Worm (Caenorhabditis elegans) whole organism, L4 larva: ENCODE data around the gene ZK177.12.
A peak's percentile ranks its signal among the peaks of the same experiment; 100 is the strongest.

Experiments
- D1046.2 ChIP-seq: fragments of 200-800 bp; sonication (Bioruptor generic); IDR thresholded peaks from 2 replicates; pipeline ENCODE4 v1.3.6; 2022; ENCODE audit warnings: missing genetic modification characterization, missing compliant biosample characterization
- F10B5.3 ChIP-seq: sonication (generic microtip); optimal IDR thresholded peaks from 2 replicates; lab custom pipeline; 2016; ENCODE audit warnings: mild to moderate bottlenecking, missing genetic modification characterization, missing compliant biosample characterization
- F37D6.2 ChIP-seq: sonication (generic microtip); optimal IDR thresholded peaks from 2 replicates; lab custom pipeline; 2016; ENCODE audit warnings: mild to moderate bottlenecking, missing genetic modification characterization, missing compliant biosample characterization
- F44E2.7 ChIP-seq: fragments of 200-800 bp; sonication (Bioruptor generic); IDR thresholded peaks from 2 replicates; pipeline ENCODE4 v2.1.2; 2022; ENCODE audit warnings: missing genetic modification characterization, missing compliant biosample characterization
- T20F7.1 ChIP-seq: fragments of 200-800 bp; sonication (Bioruptor generic); optimal IDR thresholded peaks from 2 replicates; lab custom pipeline; 2018; ENCODE audit warnings: mild to moderate bottlenecking, missing genetic modification characterization, missing compliant biosample characterization
- Y5F2A.4 ChIP-seq: fragments of 200-800 bp; sonication (Bioruptor generic); optimal IDR thresholded peaks from 2 replicates; lab custom pipeline; 2018; ENCODE audit warnings: mild to moderate bottlenecking, missing genetic modification characterization, missing compliant biosample characterization
- ZK337.2 ChIP-seq: fragments of 200-800 bp; sonication (Bioruptor generic); IDR thresholded peaks from 2 replicates; pipeline ENCODE4 v1.3.6; 2022; ENCODE audit warnings: missing genetic modification reagents, missing genetic modification characterization, missing compliant biosample characterization
- ZK546.5 ChIP-seq, 2 experiments: sonication (generic microtip); optimal IDR thresholded peaks; 2 replicates each; lab custom pipeline; 2017; ENCODE audit warnings: missing biosample characterization in 2 of 2, missing genetic modification characterization in 2 of 2
- arid-1 ChIP-seq: fragments of 200-800 bp; sonication (Bioruptor generic); conservative IDR thresholded peaks from 2 replicates; pipeline ENCODE4 v1.3.6; 2022; ENCODE audit warnings: missing genetic modification reagents, missing genetic modification characterization, missing compliant biosample characterization
- ceh-20 ChIP-seq: fragments of 200-800 bp; sonication (Bioruptor generic); IDR thresholded peaks from 2 replicates; pipeline ENCODE4 v1.3.6; 2022; ENCODE audit warnings: missing genetic modification reagents, missing genetic modification characterization, missing compliant biosample characterization
- ceh-28 ChIP-seq: fragments of 150-350 bp; optimal IDR thresholded peaks from 2 replicates; lab custom pipeline; 2014; ENCODE audit warnings: missing biosample characterization, missing genetic modification reagents, missing genetic modification characterization
- ceh-44 ChIP-seq: fragments of 200-800 bp; sonication (Bioruptor generic); IDR thresholded peaks from 2 replicates; pipeline ENCODE4 v1.3.6; 2022; ENCODE audit warnings: missing genetic modification reagents, missing genetic modification characterization, missing compliant biosample characterization
- ceh-82 ChIP-seq: sonication (generic microtip); optimal IDR thresholded peaks from 2 replicates; lab custom pipeline; 2017; ENCODE audit warnings: missing biosample characterization, missing genetic modification characterization
- ces-1 ChIP-seq: fragments of 150-350 bp; sonication (generic microtip); optimal IDR thresholded peaks from 4 replicates; lab custom pipeline; 2014; ENCODE audit warnings: missing biosample characterization, missing genetic modification reagents, missing genetic modification characterization
- cey-2 ChIP-seq: sonication (generic microtip); optimal IDR thresholded peaks from 3 replicates; lab custom pipeline; 2017; ENCODE audit warnings: missing genetic modification characterization, mild to moderate bottlenecking, missing compliant biosample characterization, antibody characterized with exemption, borderline replicate concordance; ENCODE audit not compliant: insufficient read depth
- ctbp-1 ChIP-seq: fragments of 200-800 bp; sonication (Bioruptor generic); IDR thresholded peaks from 2 replicates; pipeline ENCODE4 v1.3.6; 2022; ENCODE audit warnings: missing genetic modification reagents, missing genetic modification characterization, missing compliant biosample characterization
- daf-12 ChIP-seq: fragments of 150-350 bp; optimal IDR thresholded peaks from 2 replicates; lab custom pipeline; 2014; ENCODE audit warnings: missing biosample characterization, missing genetic modification reagents, missing genetic modification characterization
- daf-19 ChIP-seq: fragments of 200-800 bp; sonication (Bioruptor generic); conservative IDR thresholded peaks from 2 replicates; pipeline ENCODE4 v1.3.6; 2022; ENCODE audit warnings: missing genetic modification characterization, missing compliant biosample characterization
- daf-8 ChIP-seq: fragments of 200-800 bp; sonication (Bioruptor generic); IDR thresholded peaks from 2 replicates; pipeline ENCODE4 v1.3.6; 2022; ENCODE audit warnings: missing genetic modification characterization, missing compliant biosample characterization
- dmd-8 ChIP-seq: fragments of 200-800 bp; sonication (Bioruptor generic); IDR thresholded peaks from 2 replicates; pipeline ENCODE4 v1.3.6; 2022; ENCODE audit warnings: missing genetic modification characterization, missing compliant biosample characterization
- egl-43 ChIP-seq: fragments of 200-800 bp; sonication (Bioruptor generic); IDR thresholded peaks from 2 replicates; pipeline ENCODE4 v1.3.6; 2022; ENCODE audit warnings: missing genetic modification reagents, missing genetic modification characterization, missing compliant biosample characterization
- hif-1 ChIP-seq, 2 experiments: sonication (generic microtip); optimal IDR thresholded peaks; 2 replicates each; lab custom pipeline; 2016 to 2017; ENCODE audit warnings: missing compliant biosample characterization in 2 of 2, missing genetic modification characterization in 2 of 2, missing genetic modification reagents in 2 of 2, missing genotype in 2 of 2, mild to moderate bottlenecking in 1 of 2
- hlh-30 ChIP-seq: sonication (generic microtip); optimal IDR thresholded peaks from 2 replicates; lab custom pipeline; 2017; ENCODE audit warnings: antibody characterized with exemption, mild to moderate bottlenecking, missing genetic modification characterization, missing compliant biosample characterization; ENCODE audit not compliant: insufficient read depth
- lin-13 ChIP-seq: fragments of 150-350 bp; optimal IDR thresholded peaks from 2 replicates; lab custom pipeline; 2014; ENCODE audit warnings: missing biosample characterization, missing genetic modification reagents, missing genetic modification characterization
- lin-15B ChIP-seq: fragments of 150-350 bp; sonication (generic microtip); optimal IDR thresholded peaks from 3 replicates; lab custom pipeline; 2014; ENCODE audit warnings: missing biosample characterization, missing genetic modification characterization
- lin-29 ChIP-seq: fragments of 200-800 bp; sonication (Bioruptor generic); IDR thresholded peaks from 2 replicates; pipeline ENCODE4 v1.3.6; 2022; ENCODE audit warnings: missing genetic modification reagents, missing genetic modification characterization, missing compliant biosample characterization
- lin-38 ChIP-seq: fragments of 200-800 bp; sonication (Bioruptor generic); IDR thresholded peaks from 2 replicates; pipeline ENCODE4 v1.3.6; 2022; ENCODE audit warnings: missing genetic modification reagents, missing genetic modification characterization, missing compliant biosample characterization
- lir-3 ChIP-seq: sonication (generic microtip); optimal IDR thresholded peaks from 2 replicates; lab custom pipeline; 2016; ENCODE audit warnings: mild to moderate bottlenecking, missing genetic modification characterization, missing compliant biosample characterization
- mdl-1 ChIP-seq, 2 experiments: fragments of 150-350 bp in 1 of 2; sonication (generic microtip) in 1 of 2; optimal IDR thresholded peaks; 2 replicates each; lab custom pipeline; 2014 to 2017; ENCODE audit warnings: missing biosample characterization in 2 of 2, missing genetic modification characterization in 2 of 2
- mdt-29 ChIP-seq: fragments of 200-800 bp; sonication (Bioruptor generic); IDR thresholded peaks from 2 replicates; pipeline ENCODE4 v1.3.6; 2022; ENCODE audit warnings: missing genetic modification reagents, missing genetic modification characterization, missing compliant biosample characterization
- mep-1 ChIP-seq: fragments of 150-350 bp; sonication (generic microtip); optimal IDR thresholded peaks from 3 replicates; lab custom pipeline; 2014; ENCODE audit warnings: missing biosample characterization, missing genetic modification characterization
- mxl-2 ChIP-seq: fragments of 200-800 bp; sonication (Bioruptor generic); conservative IDR thresholded peaks from 2 replicates; pipeline ENCODE4 v1.3.6; 2022; ENCODE audit warnings: missing genetic modification reagents, missing genetic modification characterization, missing compliant biosample characterization
- nhr-10 ChIP-seq: fragments of 150-350 bp; optimal IDR thresholded peaks from 2 replicates; lab custom pipeline; 2014; ENCODE audit warnings: missing biosample characterization, missing genetic modification characterization
- nhr-102 ChIP-seq: sonication (generic microtip); optimal IDR thresholded peaks from 2 replicates; lab custom pipeline; 2016; ENCODE audit warnings: mild to moderate bottlenecking, missing genetic modification characterization, moderate library complexity, missing compliant biosample characterization
- nhr-111 ChIP-seq: fragments of 200-800 bp; sonication (Bioruptor generic); optimal IDR thresholded peaks from 2 replicates; lab custom pipeline; 2018; ENCODE audit warnings: mild to moderate bottlenecking, missing genetic modification characterization, missing compliant biosample characterization
- nhr-41 ChIP-seq: fragments of 200-800 bp; sonication (Bioruptor generic); IDR thresholded peaks from 2 replicates; pipeline ENCODE4 v1.3.6; 2022; ENCODE audit warnings: missing genetic modification reagents, missing genetic modification characterization, missing compliant biosample characterization
- nhr-42 ChIP-seq: fragments of 200-800 bp; sonication (Bioruptor generic); IDR thresholded peaks from 2 replicates; pipeline ENCODE4 v1.3.6; 2022; ENCODE audit warnings: missing genetic modification characterization, missing compliant biosample characterization
- nhr-76 ChIP-seq: fragments of 150-350 bp; optimal IDR thresholded peaks from 2 replicates; lab custom pipeline; 2014; ENCODE audit warnings: missing biosample characterization, missing genetic modification characterization
- nhr-77 ChIP-seq: fragments of 150-350 bp; optimal IDR thresholded peaks from 2 replicates; lab custom pipeline; 2014; ENCODE audit warnings: missing biosample characterization, missing genetic modification characterization
- saeg-2 ChIP-seq: fragments of 200-800 bp; sonication (Bioruptor generic); IDR thresholded peaks from 2 replicates; pipeline ENCODE4 v1.3.6; 2022; ENCODE audit warnings: missing genetic modification reagents, missing genetic modification characterization, missing compliant biosample characterization
- snpc-4 ChIP-seq: fragments of 150-350 bp; optimal IDR thresholded peaks from 2 replicates; lab custom pipeline; 2014; ENCODE audit warnings: missing biosample characterization, missing genetic modification characterization
- spr-1 ChIP-seq: sonication (generic microtip); optimal IDR thresholded peaks from 2 replicates; lab custom pipeline; 2016; ENCODE audit warnings: mild to moderate bottlenecking, missing genetic modification characterization, missing compliant biosample characterization
- spr-3 ChIP-seq: fragments of 200-800 bp; sonication (Bioruptor generic); optimal IDR thresholded peaks from 2 replicates; lab custom pipeline; 2018; ENCODE audit warnings: mild to moderate bottlenecking, missing genetic modification characterization, missing compliant biosample characterization
- unc-39 ChIP-seq: sonication (generic microtip); optimal IDR thresholded peaks from 2 replicates; lab custom pipeline; 2017; ENCODE audit warnings: missing biosample characterization, missing genetic modification characterization
- unc-62 ChIP-seq, 3 experiments: fragments of 150-350 bp in 1 of 3; sonication (generic microtip); optimal IDR thresholded peaks in 2 of 3; peaks in 1 of 3; 1 replicate in 1 of 3; 2 replicates in 2 of 3; lab custom pipeline; 2014 to 2017; ENCODE audit warnings: missing biosample characterization in 3 of 3, missing genetic modification characterization in 3 of 3, missing genetic modification reagents in 3 of 3, missing genotype in 1 of 3
- zag-1 ChIP-seq: fragments of 150-350 bp; optimal IDR thresholded peaks from 2 replicates; lab custom pipeline; 2014; ENCODE audit warnings: missing biosample characterization, missing genetic modification characterization
- zfp-2 ChIP-seq: sonication (generic microtip); optimal IDR thresholded peaks from 2 replicates; lab custom pipeline; 2016; ENCODE audit warnings: mild to moderate bottlenecking, missing genetic modification characterization, missing compliant biosample characterization
- zip-2 ChIP-seq: fragments of 150-350 bp; optimal IDR thresholded peaks from 2 replicates; lab custom pipeline; 2014; ENCODE audit warnings: missing biosample characterization, missing genetic modification characterization
- ztf-11 ChIP-seq: fragments of 150-350 bp; optimal IDR thresholded peaks from 2 replicates; lab custom pipeline; 2014; ENCODE audit warnings: missing biosample characterization, missing genetic modification characterization

Gene ZK177.12

ce11 chrII:5543476-5544144, 22.1 kb downstream of the ZK177.12 start (continued):
- TF ChIP-seq daf-19 (peak; percentile 95), nhr-111 (peak; percentile 97), spr-3 (peak; percentile 99), nhr-41 (GFP tag; lab: Robert Waterston, UW) (peak; percentile 88), lin-15B (peak; percentile 65), lin-38 (GFP tag; lab: Robert Waterston, UW) (peak; percentile 90), unc-39 (tag; lab: Kevin White, UChicago) (no peak)

- TF ChIP-seq D1046.2 (GFP tag; lab: Robert Waterston, UW) (peak; percentile 59; the same call in 1 of the 2 replicates), hlh-30 (tag; lab: Kevin White, UChicago) (peak; percentile 33), mep-1 (tag; lab: Kevin White, UChicago) (peak; percentile 76), T20F7.1 (GFP tag; lab: Kevin White, UChicago) (no peak), egl-43 (GFP tag; lab: Robert Waterston, UW) (peak; percentile 65; the same call in 1 of the 2 replicates), dmd-8 (GFP tag; lab: Robert Waterston, UW) (0 out of 2 replicates have a peak, but pooled peaks have one; percentile 4), mdt-29 (GFP tag; lab: Robert Waterston, UW) (peak; percentile 97), nhr-77 (peak; percentile 15), daf-12 (tag; lab: Kevin White, UChicago) (no peak), cey-2 (no peak), ceh-44 (no peak), nhr-10 (tag; lab: Kevin White, UChicago) (peak; percentile 72), arid-1 (peak; percentile 74), saeg-2 (GFP tag; lab: Robert Waterston, UW) (peak; percentile 47; the same call in 1 of the 2 replicates), snpc-4 (peak; percentile 92), ztf-11 (no peak), lin-29 (GFP tag; lab: Robert Waterston, UW) (no peak), lin-15B (no peak), lin-13 (GFP tag; lab: Kevin White, UChicago) (peak; percentile 57), hif-1 (tag; optimal IDR thresholded peaks at IDR 0.05; lab: Kevin White, UChicago) (peak in 1 of 2 experiments; percentile 34), zag-1 (no peak), ZK337.2 (GFP tag; lab: Robert Waterston, UW) (no peak), Y5F2A.4 (GFP tag; lab: Kevin White, UChicago) (no peak), ceh-20 (peak; percentile 46), lir-3 (no peak), mxl-2 (peak; percentile 60; the same call in 1 of the 2 replicates), F37D6.2 (tag; lab: Kevin White, UChicago) (no peak), nhr-102 (tag; lab: Kevin White, UChicago) (peak; percentile 10), nhr-76 (no peak), ctbp-1 (GFP tag; lab: Robert Waterston, UW) (0 out of 2 replicates have a peak, but pooled peaks have one; percentile 17), ceh-82 (no peak), ceh-28 (tag; lab: Kevin White, UChicago) (no peak), ZK546.5 (tag; optimal IDR thresholded peaks at IDR 0.05; lab: Kevin White, UChicago) (no peak), ces-1 (GFP tag; lab: Kevin White, UChicago) (no peak), F10B5.3 (tag; lab: Kevin White, UChicago) (no peak), daf-8 (GFP tag; lab: Robert Waterston, UW) (no peak), spr-1 (tag; lab: Kevin White, UChicago) (no peak), unc-62 (GFP tag; optimal IDR thresholded peaks at IDR 0.05 in 1 of 2; lab: Kevin White, UChicago) (peak in 1 of 2 experiments; percentile 95), unc-62 (tag; optimal IDR thresholded peaks at IDR 0.05; lab: Kevin White, UChicago) (no peak), zfp-2 (tag; lab: Kevin White, UChicago) (no peak), nhr-42 (GFP tag; lab: Robert Waterston, UW) (peak; percentile 86), F44E2.7 (GFP tag; lab: Robert Waterston, UW) (no peak), mdl-1 (tag; optimal IDR thresholded peaks at IDR 0.05; lab: Kevin White, UChicago) (peak in 1 of 2 experiments; percentile 45), zip-2 (tag; lab: Kevin White, UChicago) (no peak)
Observed at ce11 chrII:5544145-5544515, 22.6 kb downstream of the ZK177.12 start.
